Worm (Caenorhabditis elegans) whole organism, midembryonic: Measurements from ENCODE around the gene F16G10.5.

Source experiments
- T22C8.4 ChIP-seq: fragments of 200-800 bp; sonication (Bioruptor generic); IDR thresholded peaks from 2 replicates; pipeline ENCODE4 v1.3.6; 2022; ENCODE audit warnings: missing genetic modification characterization, missing compliant biosample characterization
- cog-1 ChIP-seq: sonication (generic microtip); optimal IDR thresholded peaks from 2 replicates; lab custom pipeline; 2016; ENCODE audit warnings: missing genetic modification characterization, missing compliant biosample characterization
- flt-1 ChIP-seq: fragments of 200-800 bp; sonication (Bioruptor generic); IDR thresholded peaks from 2 replicates; pipeline ENCODE4 v1.3.6; 2022; ENCODE audit warnings: missing genetic modification characterization, missing compliant biosample characterization
- klf-2 ChIP-seq: fragments of 200-800 bp; sonication (Bioruptor generic); conservative IDR thresholded peaks from 2 replicates; pipeline ENCODE4 v1.3.6; 2022; ENCODE audit warnings: missing genetic modification reagents, missing genetic modification characterization, missing compliant biosample characterization
- med-1 ChIP-seq: sonication (generic microtip); optimal IDR thresholded peaks from 2 replicates; lab custom pipeline; 2017; ENCODE audit warnings: missing genetic modification characterization, mild to moderate bottlenecking, missing compliant biosample characterization, antibody characterized with exemption, missing genetic modification reagents; ENCODE audit not compliant: insufficient read depth
- ref-1 ChIP-seq: fragments of 200-800 bp; sonication (Bioruptor generic); conservative IDR thresholded peaks from 2 replicates; pipeline ENCODE4 v1.3.6; 2022; ENCODE audit warnings: missing genetic modification reagents, missing genetic modification characterization, missing compliant biosample characterization
- tab-1 ChIP-seq: fragments of 200-800 bp; sonication (Bioruptor generic); IDR thresholded peaks from 2 replicates; pipeline ENCODE4 v1.3.6; 2022; ENCODE audit warnings: missing genetic modification characterization, missing compliant biosample characterization
- ztf-23 ChIP-seq: fragments of 200-800 bp; sonication (Bioruptor generic); IDR thresholded peaks from 2 replicates; pipeline ENCODE4 v1.3.6; 2022; ENCODE audit warnings: missing genetic modification reagents, missing genetic modification characterization, missing compliant biosample characterization
- ztf-29 ChIP-seq: fragments of 200-800 bp; sonication (Bioruptor generic); IDR thresholded peaks from 2 replicates; pipeline ENCODE4 v1.3.6; 2022; ENCODE audit warnings: missing genetic modification reagents, missing genetic modification characterization, missing compliant biosample characterization

Gene F16G10.5

DNA sequence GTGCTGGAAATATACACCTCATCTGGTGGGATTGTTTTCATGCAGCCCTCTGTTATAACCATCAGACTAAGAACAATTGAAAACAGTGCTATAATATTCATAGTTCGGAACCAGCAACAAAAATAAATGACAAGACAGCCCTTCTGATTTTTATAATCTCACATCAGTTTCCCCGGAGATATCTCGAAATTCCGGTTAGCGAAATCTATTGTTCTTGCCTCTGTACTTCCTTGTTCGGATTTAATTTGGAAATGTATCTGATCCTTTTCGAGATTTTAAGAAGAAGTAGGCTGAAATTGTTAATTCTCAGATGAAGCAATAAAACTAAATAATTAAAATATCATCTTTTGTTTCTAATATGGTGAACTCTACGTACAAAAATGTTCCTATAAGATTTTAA is 3.4 kb upstream of the F16G10.5 start, which contains the start of gene F43C11.11:
Gene F43C11.11, minus strand, starts transcription at position 101 of the 400 bp plus-strand sequence.
- TF ChIP-seq ztf-29 (no peak), flt-1 (no peak), ztf-23 (GFP tag; lab: Robert Waterston, UW) (no peak), klf-2 (GFP tag; lab: Robert Waterston, UW) (no peak), cog-1 (tag; lab: Kevin White, UChicago) (no peak), med-1 (GFP tag; lab: Kevin White, UChicago) (no peak), T22C8.4 (no peak), tab-1 (no peak), ref-1 (GFP tag; lab: Robert Waterston, UW) (no peak)

DNA sequence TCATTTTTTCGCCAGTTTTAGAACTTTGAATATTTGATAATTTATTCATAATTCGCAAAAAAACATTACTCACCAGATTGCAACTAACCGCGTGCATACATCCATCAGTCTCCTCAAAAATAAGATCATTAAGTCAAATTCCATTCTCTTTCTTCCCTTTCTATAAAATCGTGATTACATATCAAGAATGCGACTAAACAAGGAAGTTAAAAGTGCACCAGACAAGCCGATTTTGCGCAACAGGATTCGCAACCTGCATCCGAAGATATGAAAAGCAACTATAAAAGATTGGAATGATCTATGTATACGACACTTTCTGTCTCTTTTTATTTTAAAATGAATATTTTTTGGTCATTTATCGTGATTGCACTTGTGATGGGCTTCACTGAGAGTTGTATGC is 1.8 kb downstream of the F16G10.5 start, which contains the start of gene hpo-25:
Gene hpo-25, plus strand, starts transcription at position 301 of the 400 bp plus-strand sequence.
- TF ChIP-seq tab-1 (no peak), cog-1 (tag; lab: Kevin White, UChicago) (no peak), flt-1 (no peak), med-1 (GFP tag; lab: Kevin White, UChicago) (no peak), T22C8.4 (no peak), ztf-29 (no peak), klf-2 (GFP tag; lab: Robert Waterston, UW) (no peak), ref-1 (GFP tag; lab: Robert Waterston, UW) (no peak), ztf-23 (GFP tag; lab: Robert Waterston, UW) (no peak)

- no peak for TF ChIP-seq tab-1
- no peak for TF ChIP-seq T22C8.4
- no peak for TF ChIP-seq ztf-23 (GFP tag; lab: Robert Waterston, UW)
- TF ChIP-seq cog-1 (tag; lab: Kevin White, UChicago): no peak
- TF ChIP-seq flt-1: no peak
- no peak for TF ChIP-seq ref-1 (GFP tag; lab: Robert Waterston, UW)
- no peak for TF ChIP-seq ztf-29
- no peak for TF ChIP-seq klf-2 (GFP tag; lab: Robert Waterston, UW)
- no peak for TF ChIP-seq med-1 (GFP tag; lab: Kevin White, UChicago)
These were observed 5.0 kb downstream of the F16G10.5 start, which contains the start of gene F16G10.3 for ce11 chrII:2372090-2372489. TSS of gene F16G10.3 (plus strand) at chrII:2372390.

DNA sequence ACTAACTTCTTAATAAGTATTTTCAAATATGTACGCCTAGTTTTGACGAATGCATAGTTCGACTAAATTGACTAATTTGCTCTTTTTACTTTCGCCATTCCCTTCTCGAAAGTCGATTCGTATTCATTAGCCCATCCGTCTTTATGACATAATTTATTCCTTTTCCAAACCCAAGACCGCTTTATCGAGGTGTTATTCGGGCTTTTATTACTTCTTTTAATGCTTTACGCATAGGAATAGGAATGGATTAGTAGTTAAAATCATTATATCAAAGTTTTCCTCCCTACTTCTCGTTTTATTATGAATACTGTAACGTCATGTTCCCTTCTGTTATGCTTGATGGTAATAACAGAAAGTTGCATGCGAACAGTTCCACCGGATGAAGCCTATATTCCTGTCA is 7.9 kb downstream of the F16G10.5 start, which contains the start of gene F16G10.2:
Gene F16G10.2, plus strand, starts transcription at position 301 of the 400 bp plus-strand sequence.
- TF ChIP-seq ref-1 (GFP tag; lab: Robert Waterston, UW) (no peak), T22C8.4 (no peak), med-1 (GFP tag; lab: Kevin White, UChicago) (no peak)

- no peak for TF ChIP-seq T22C8.4
- no peak for TF ChIP-seq cog-1 (tag; lab: Kevin White, UChicago)
- no peak for TF ChIP-seq klf-2 (GFP tag; lab: Robert Waterston, UW)
- no peak for TF ChIP-seq flt-1
- no peak for TF ChIP-seq ztf-29
- no peak for TF ChIP-seq ztf-23 (GFP tag; lab: Robert Waterston, UW)
- TF ChIP-seq ref-1 (GFP tag; lab: Robert Waterston, UW): no peak
- TF ChIP-seq tab-1: no peak
- TF ChIP-seq med-1 (GFP tag; lab: Kevin White, UChicago): no peak
These were observed 10.6 kb downstream of the F16G10.5 start, which contains the start of gene F16G10.6 for ce11 chrII:2377751-2378150. TSS of gene F16G10.6 (minus strand) at chrII:2377851.

DNA sequence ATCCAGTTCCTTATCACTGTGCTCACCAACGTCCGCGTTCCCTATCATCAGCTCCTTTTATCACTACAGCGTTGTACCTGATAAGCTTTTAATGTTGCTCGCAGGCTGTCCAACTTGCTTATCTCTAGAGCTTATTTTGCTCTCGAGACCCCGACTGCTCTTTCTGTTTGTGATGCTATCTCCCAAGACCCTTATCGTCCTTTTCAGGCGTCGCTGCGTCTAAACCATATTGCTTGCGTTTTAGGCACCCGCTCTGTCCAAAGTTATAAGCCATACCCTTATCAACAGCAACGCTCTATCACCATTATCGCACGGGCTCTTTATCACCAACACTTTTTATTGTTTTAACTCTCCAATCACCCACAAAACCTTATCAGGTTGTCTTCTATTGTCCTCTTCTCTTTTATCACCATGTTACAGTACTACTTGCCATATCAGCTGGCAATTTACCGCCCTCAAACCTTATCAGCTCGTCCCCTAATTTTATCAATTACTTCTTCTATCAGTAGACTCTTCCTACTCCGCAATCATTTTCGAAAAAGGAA is 11.4 kb downstream of the F16G10.5 start:
- no peak for TF ChIP-seq med-1 (GFP tag; lab: Kevin White, UChicago)
- no peak for TF ChIP-seq ref-1 (GFP tag; lab: Robert Waterston, UW)
- no peak for TF ChIP-seq ztf-29
- TF ChIP-seq T22C8.4: no peak
- TF ChIP-seq tab-1: no peak
- TF ChIP-seq cog-1 (tag; lab: Kevin White, UChicago): no peak
- TF ChIP-seq ztf-23 (GFP tag; lab: Robert Waterston, UW): no peak
- TF ChIP-seq flt-1: no peak
- no peak for TF ChIP-seq klf-2 (GFP tag; lab: Robert Waterston, UW)

DNA sequence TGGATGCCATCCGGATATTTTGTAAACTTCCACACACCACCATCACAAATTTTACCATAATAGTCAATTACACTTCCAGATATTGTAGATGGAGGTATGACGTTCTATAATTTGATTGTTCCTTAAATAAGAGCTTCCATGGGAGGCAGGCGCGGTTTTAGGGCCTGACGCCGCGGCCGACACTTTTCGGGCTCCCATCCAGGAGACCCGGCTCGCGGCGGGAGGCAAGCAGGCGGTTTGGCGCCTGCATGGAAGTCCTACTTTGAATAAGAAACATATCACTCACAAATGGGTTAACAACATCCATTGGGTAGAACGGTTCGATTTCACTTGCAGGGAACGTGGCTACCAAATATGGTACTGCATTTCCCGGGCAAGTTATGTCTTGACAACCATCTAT is 12.6 kb downstream of the F16G10.5 start:
- TF ChIP-seq med-1 (GFP tag; lab: Kevin White, UChicago) (no peak), tab-1 (no peak)

- no peak for TF ChIP-seq T22C8.4
- TF ChIP-seq flt-1: no peak
- no peak for TF ChIP-seq tab-1
- no peak for TF ChIP-seq klf-2 (GFP tag; lab: Robert Waterston, UW)
- no peak for TF ChIP-seq cog-1 (tag; lab: Kevin White, UChicago)
- no peak for TF ChIP-seq ztf-29
- TF ChIP-seq ztf-23 (GFP tag; lab: Robert Waterston, UW): no peak
- TF ChIP-seq ref-1 (GFP tag; lab: Robert Waterston, UW): no peak
- TF ChIP-seq med-1 (GFP tag; lab: Kevin White, UChicago): no peak
These were observed 13.1 kb downstream of the F16G10.5 start, which contains the start of gene F16G10.7 for ce11 chrII:2380174-2380573. TSS of gene F16G10.7 (minus strand) at chrII:2380274.

DNA sequence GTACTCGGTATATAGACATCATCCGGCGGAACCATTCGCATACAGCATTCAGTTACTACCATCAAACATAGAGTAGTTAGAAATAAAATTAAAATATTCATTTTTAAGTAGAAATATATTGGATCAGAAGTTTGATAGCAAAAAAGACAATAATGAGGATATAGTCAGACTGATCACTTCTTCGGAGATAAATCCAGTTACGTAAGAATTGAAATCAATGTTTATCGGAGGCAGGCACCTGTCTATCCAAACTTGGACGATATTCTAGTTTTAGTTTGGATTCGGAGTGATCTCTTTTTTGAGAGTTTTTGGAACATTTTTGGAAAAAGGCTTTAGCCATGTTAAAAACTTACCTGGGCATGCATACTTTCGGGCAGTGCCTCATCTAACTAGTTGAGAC is 16.2 kb downstream of the F16G10.5 start, which contains the start of gene F16G10.8:
Gene F16G10.8, minus strand, starts transcription at position 101 of the 400 bp plus-strand sequence.
- TF ChIP-seq T22C8.4 (no peak), ref-1 (GFP tag; lab: Robert Waterston, UW) (no peak), klf-2 (GFP tag; lab: Robert Waterston, UW) (no peak), med-1 (GFP tag; lab: Kevin White, UChicago) (no peak), ztf-29 (no peak)

ce11 chrII:2385495-2385894 is 18.4 kb downstream of the F16G10.5 start, which contains the start of gene F16G10.9:
TSS of gene F16G10.9 (minus strand) at chrII:2385595.
- TF ChIP-seq ref-1 (GFP tag; lab: Robert Waterston, UW): no peak
- no peak for TF ChIP-seq flt-1
- no peak for TF ChIP-seq klf-2 (GFP tag; lab: Robert Waterston, UW)
- no peak for TF ChIP-seq ztf-23 (GFP tag; lab: Robert Waterston, UW)
- no peak for TF ChIP-seq tab-1
- TF ChIP-seq ztf-29: no peak
- TF ChIP-seq med-1 (GFP tag; lab: Kevin White, UChicago): no peak
- TF ChIP-seq T22C8.4: no peak
- TF ChIP-seq cog-1 (tag; lab: Kevin White, UChicago): no peak
